Fruit fly (Drosophila melanogaster) whole organism, embryonic: ENCODE data around the gene cdi.

Experiments
- ATbp ChIP-seq: fragments of 200-800 bp; sonication (Bioruptor generic); optimal IDR thresholded peaks from 2 replicates; lab custom pipeline; 2017; ENCODE audit warnings: missing biosample characterization, mild to moderate bottlenecking, missing genetic modification characterization, missing genetic modification reagents
- CG10366 ChIP-seq: fragments of 200-800 bp; sonication (Bioruptor generic); IDR thresholded peaks from 2 replicates; pipeline ENCODE4 v1.3.6; 2022; ENCODE audit warnings: missing biosample characterization, missing genetic modification characterization
- CG10959 ChIP-seq: fragments of 200-800 bp; sonication (Bioruptor generic); IDR thresholded peaks from 2 replicates; pipeline ENCODE4 v1.3.6; 2022; ENCODE audit warnings: missing biosample characterization, missing genetic modification characterization
- CG11696 ChIP-seq: fragments of 200-800 bp; sonication (Bioruptor generic); IDR thresholded peaks from 2 replicates; pipeline ENCODE4 v1.3.6; 2022; ENCODE audit warnings: missing biosample characterization, missing genetic modification characterization
- CG16779 ChIP-seq: fragments of 200-800 bp; sonication (Bioruptor generic); IDR thresholded peaks from 2 replicates; pipeline ENCODE4 v1.3.6; 2022; ENCODE audit warnings: missing biosample characterization, missing genetic modification characterization
- CG17328 ChIP-seq: fragments of 200-800 bp; sonication (Bioruptor generic); IDR thresholded peaks from 2 replicates; pipeline ENCODE4 v1.3.6; 2022; ENCODE audit warnings: missing biosample characterization, missing genetic modification characterization
- CG17359 ChIP-seq: fragments of 200-800 bp; sonication (Bioruptor generic); optimal IDR thresholded peaks from 3 replicates; lab custom pipeline; 2018; ENCODE audit warnings: missing biosample characterization, mild to moderate bottlenecking, missing genetic modification characterization, moderate library complexity
- CG17829 ChIP-seq: fragments of 200-800 bp; optimal IDR thresholded peaks from 2 replicates; lab custom pipeline; 2019; ENCODE audit warnings: missing biosample characterization, mild to moderate bottlenecking, missing genetic modification characterization, moderate library complexity
- CG18619 ChIP-seq: fragments of 200-800 bp; sonication (Bioruptor generic); optimal IDR thresholded peaks from 3 replicates; lab custom pipeline; 2017; ENCODE audit warnings: missing biosample characterization, mild to moderate bottlenecking, missing genetic modification characterization
- CG30431 ChIP-seq: fragments of 200-800 bp; sonication (Bioruptor generic); optimal IDR thresholded peaks from 2 replicates; lab custom pipeline; 2017; ENCODE audit warnings: missing biosample characterization, missing genetic modification characterization
- CG3281 ChIP-seq: fragments of 200-800 bp; sonication (Bioruptor generic); optimal IDR thresholded peaks from 3 replicates; lab custom pipeline; 2017; ENCODE audit warnings: missing biosample characterization, mild to moderate bottlenecking, missing genetic modification characterization
- CG3407 ChIP-seq: fragments of 200-800 bp; sonication (Bioruptor generic); optimal IDR thresholded peaks from 2 replicates; lab custom pipeline; 2018; ENCODE audit warnings: missing biosample characterization, mild to moderate bottlenecking, missing genetic modification characterization
- CG5953 ChIP-seq: fragments of 200-800 bp; sonication (Bioruptor generic); IDR thresholded peaks from 2 replicates; pipeline ENCODE4 v1.3.6; 2022; ENCODE audit warnings: missing biosample characterization, missing genetic modification characterization
- CG7271 ChIP-seq: fragments of 200-800 bp; sonication (Bioruptor generic); optimal IDR thresholded peaks from 2 replicates; lab custom pipeline; 2018; ENCODE audit warnings: missing biosample characterization, mild to moderate bottlenecking, missing genetic modification characterization, moderate library complexity
- CG7372 ChIP-seq: fragments of 200-800 bp; sonication (Bioruptor generic); IDR thresholded peaks from 2 replicates; pipeline ENCODE4 v1.3.6; 2022; ENCODE audit warnings: missing biosample characterization, missing genetic modification characterization
- CG8290 ChIP-seq, 3 experiments: fragments of 200-800 bp; sonication (Bioruptor generic); optimal IDR thresholded peaks; 2 replicates each; lab custom pipeline; 2016 to 2019; ENCODE audit warnings: missing biosample characterization in 3 of 3, missing genetic modification characterization in 3 of 3, mild to moderate bottlenecking in 2 of 3, moderate library complexity in 1 of 3
- CG8388 ChIP-seq: fragments of 200-800 bp; sonication (Bioruptor generic); optimal IDR thresholded peaks from 2 replicates; lab custom pipeline; 2019; ENCODE audit warnings: missing biosample characterization, mild to moderate bottlenecking, missing genetic modification characterization, moderate library complexity
- CG8765 ChIP-seq: fragments of 200-800 bp; sonication (Bioruptor generic); IDR thresholded peaks from 2 replicates; pipeline ENCODE4 v1.3.6; 2022; ENCODE audit warnings: missing biosample characterization, missing genetic modification characterization
- CG9215 ChIP-seq: fragments of 200-800 bp; sonication (Bioruptor generic); IDR thresholded peaks from 2 replicates; pipeline ENCODE4 v1.3.6; 2022; ENCODE audit warnings: missing biosample characterization, missing genetic modification characterization
- D19A ChIP-seq: fragments of 200-800 bp; optimal IDR thresholded peaks from 3 replicates; lab custom pipeline; 2019; ENCODE audit warnings: missing biosample characterization, mild to moderate bottlenecking, missing genetic modification characterization, moderate library complexity
- Dip2 ChIP-seq: fragments of 200-800 bp; sonication (Bioruptor generic); IDR thresholded peaks from 2 replicates; pipeline ENCODE4 v1.3.6; 2022; ENCODE audit warnings: missing biosample characterization, missing genetic modification characterization
- Dref ChIP-seq: fragments of 200-800 bp; sonication (Bioruptor generic); IDR thresholded peaks from 2 replicates; pipeline ENCODE4 v1.3.6; 2022; ENCODE audit warnings: missing biosample characterization, missing genetic modification characterization
- HmgD ChIP-seq: fragments of 200-800 bp; sonication (Bioruptor generic); optimal IDR thresholded peaks from 3 replicates; lab custom pipeline; 2016; ENCODE audit warnings: missing biosample characterization, missing genetic modification characterization
- NK7.1 ChIP-seq: fragments of 200-800 bp; sonication (Bioruptor generic); optimal IDR thresholded peaks from 3 replicates; lab custom pipeline; 2016; ENCODE audit warnings: missing biosample characterization, missing genetic modification characterization
- Nf-YB ChIP-seq: fragments of 200-800 bp; sonication (Bioruptor generic); optimal IDR thresholded peaks from 3 replicates; lab custom pipeline; 2019; ENCODE audit warnings: missing biosample characterization, mild to moderate bottlenecking, missing genetic modification characterization, moderate library complexity
- Pdp1 ChIP-seq, 2 experiments: fragments of 200-800 bp; sonication (Bioruptor generic); optimal IDR thresholded peaks; 3 replicates each; lab custom pipeline; 2016; ENCODE audit warnings: missing biosample characterization in 2 of 2, missing genetic modification characterization in 2 of 2, mild to moderate bottlenecking in 1 of 2, moderate library complexity in 1 of 2
- Ptx1 ChIP-seq: fragments of 200-800 bp; sonication (Bioruptor generic); IDR thresholded peaks from 2 replicates; pipeline ENCODE4 v1.3.6; 2022; ENCODE audit warnings: missing biosample characterization, missing genetic modification characterization
- Spps ChIP-seq: fragments of 200-800 bp; sonication (Bioruptor generic); optimal IDR thresholded peaks from 2 replicates; lab custom pipeline; 2018; ENCODE audit warnings: missing biosample characterization, mild to moderate bottlenecking, missing genetic modification characterization
- Xrp1 ChIP-seq: fragments of 200-800 bp; sonication (Bioruptor generic); IDR thresholded peaks from 2 replicates; pipeline ENCODE4 v1.3.6; 2022; ENCODE audit warnings: missing biosample characterization, missing genetic modification characterization
- YL-1 ChIP-seq: fragments of 200-800 bp; sonication (Bioruptor generic); optimal IDR thresholded peaks from 3 replicates; lab custom pipeline; 2017; ENCODE audit warnings: missing biosample characterization, mild to moderate bottlenecking, missing genetic modification characterization
- chinmo ChIP-seq: fragments of 200-800 bp; sonication (Bioruptor generic); IDR thresholded peaks from 4 replicates; pipeline ENCODE4 v1.3.6; 2022; ENCODE audit warnings: missing biosample characterization, missing genetic modification characterization; ENCODE audit not compliant: partially characterized antibody
- ci ChIP-seq: fragments of 200-800 bp; sonication (Bioruptor generic); IDR thresholded peaks from 3 replicates; pipeline ENCODE4 v1.3.6; 2022; ENCODE audit warnings: missing biosample characterization, missing genetic modification characterization
- exex ChIP-seq: fragments of 200-800 bp; sonication (Bioruptor generic); optimal IDR thresholded peaks from 4 replicates; lab custom pipeline; 2018; ENCODE audit warnings: missing biosample characterization, mild to moderate bottlenecking, missing genetic modification characterization, moderate library complexity
- gcm ChIP-seq: fragments of 200-800 bp; sonication (Bioruptor generic); optimal IDR thresholded peaks from 2 replicates; lab custom pipeline; 2019; ENCODE audit warnings: missing biosample characterization, mild to moderate bottlenecking, missing genetic modification characterization, moderate library complexity
- gfzf ChIP-seq: fragments of 200-800 bp; sonication (Bioruptor generic); optimal IDR thresholded peaks from 2 replicates; lab custom pipeline; 2016; ENCODE audit warnings: missing biosample characterization, mild to moderate bottlenecking, missing genetic modification characterization, moderate library complexity
- knrl ChIP-seq: fragments of 200-800 bp; sonication (Bioruptor generic); IDR thresholded peaks from 3 replicates; pipeline ENCODE4 v1.3.6; 2022; ENCODE audit warnings: missing biosample characterization, missing genetic modification characterization; ENCODE audit not compliant: partially characterized antibody
- lab ChIP-seq: fragments of 200-800 bp; sonication (Bioruptor generic); optimal IDR thresholded peaks from 3 replicates; lab custom pipeline; 2017; ENCODE audit warnings: missing biosample characterization, missing genetic modification characterization, mild to moderate bottlenecking, moderate library complexity, missing genetic modification reagents
- mld ChIP-seq: fragments of 200-800 bp; sonication (Bioruptor generic); IDR thresholded peaks from 3 replicates; pipeline ENCODE4 v1.3.6; 2022; ENCODE audit warnings: missing biosample characterization, missing genetic modification characterization; ENCODE audit not compliant: partially characterized antibody
- nau ChIP-seq: fragments of 200-800 bp; sonication (Bioruptor generic); optimal IDR thresholded peaks from 3 replicates; lab custom pipeline; 2017; ENCODE audit warnings: missing biosample characterization, mild to moderate bottlenecking, missing genetic modification characterization, missing genetic modification reagents
- nerfin-2 ChIP-seq: fragments of 200-800 bp; sonication (Bioruptor generic); IDR thresholded peaks from 2 replicates; pipeline ENCODE4 v1.3.6; 2022; ENCODE audit warnings: missing biosample characterization, missing genetic modification characterization; ENCODE audit not compliant: partially characterized antibody
- otp ChIP-seq: fragments of 200-800 bp; sonication (Bioruptor generic); IDR thresholded peaks from 3 replicates; pipeline ENCODE4, ENCODE4 v1.3.6; 2022; ENCODE audit warnings: missing biosample characterization, missing genetic modification characterization
- prd ChIP-seq, 3 experiments: fragments of >200 bp in 2 of 3; fragments of 200-800 bp in 1 of 3; sonication (Bioruptor generic) in 1 of 3; optimal IDR thresholded peaks in 2 of 3; IDR thresholded peaks in 1 of 3; 2 replicates in 2 of 3; 3 replicates in 1 of 3; pipeline versions ENCODE4 v1.3.6 to Lab custom; 2017 to 2022; ENCODE audit warnings: missing biosample characterization in 1 of 3, missing genetic modification characterization in 1 of 3
- repo ChIP-seq: fragments of 200-800 bp; sonication (Bioruptor generic); optimal IDR thresholded peaks from 2 replicates; lab custom pipeline; 2016; ENCODE audit warnings: missing biosample characterization, missing genetic modification characterization
- shn ChIP-seq: fragments of 200-800 bp; sonication (Bioruptor generic); optimal IDR thresholded peaks from 3 replicates; lab custom pipeline; 2016; ENCODE audit warnings: missing biosample characterization, missing genetic modification characterization
- sima ChIP-seq: fragments of 200-800 bp; sonication (Bioruptor generic); optimal IDR thresholded peaks from 2 replicates; lab custom pipeline; 2016; ENCODE audit warnings: missing biosample characterization, missing genetic modification characterization
- slbo ChIP-seq: fragments of 200-800 bp; sonication (Bioruptor generic); IDR thresholded peaks from 2 replicates; pipeline ENCODE4 v1.3.6; 2022; ENCODE audit warnings: missing biosample characterization, missing genetic modification characterization
- slp2 ChIP-seq: fragments of 200-800 bp; sonication (Bioruptor generic); optimal IDR thresholded peaks from 2 replicates; lab custom pipeline; 2016; ENCODE audit warnings: missing biosample characterization, missing genetic modification characterization
- sug ChIP-seq: fragments of 200-800 bp; optimal IDR thresholded peaks from 2 replicates; lab custom pipeline; 2019; ENCODE audit warnings: missing biosample characterization, mild to moderate bottlenecking, missing genetic modification characterization, moderate library complexity
- vvl ChIP-seq: fragments of 200-800 bp; sonication (Bioruptor generic); IDR thresholded peaks from 2 replicates; pipeline ENCODE4 v1.3.6; 2022; ENCODE audit warnings: missing biosample characterization, missing genetic modification characterization
- wek ChIP-seq: fragments of 200-800 bp; sonication (Bioruptor generic); optimal IDR thresholded peaks from 3 replicates; lab custom pipeline; 2018; ENCODE audit warnings: missing biosample characterization, mild to moderate bottlenecking, missing genetic modification characterization, moderate library complexity

cdi gene

dm6 chr3R:19060173-19060572 lies 33.9 kb downstream of the cdi start (continued):
- TF ChIP-seq D19A (tag; lab: Kevin White, UChicago) (no peak), CG18619 (GFP tag; lab: Kevin White, UChicago) (no peak), chinmo (GFP tag; lab: Robert Waterston, UW) (0 out of 4 replicates have a peak, but pooled peaks have one; percentile 15), Dip2 (GFP tag; lab: Robert Waterston, UW) (no peak), CG17359 (tag; lab: Kevin White, UChicago) (no peak), NK7.1 (GFP tag; lab: Kevin White, UChicago) (no peak), CG9215 (GFP tag; lab: Robert Waterston, UW) (no peak), CG8765 (GFP tag; lab: Robert Waterston, UW) (no peak), wek (GFP tag; lab: Kevin White, UChicago) (peak; percentile 22), slbo (GFP tag; lab: Robert Waterston, UW) (no peak), repo (no peak), CG8290 (GFP tag; optimal IDR thresholded peaks at IDR 0.05; lab: Kevin White, UChicago) (no peak), CG8290 (tag; optimal IDR thresholded peaks at IDR 0.05; lab: Kevin White, UChicago) (peak in 1 of 2 experiments; percentile 20), knrl (GFP tag; lab: Robert Waterston, UW) (no peak), CG10366 (GFP tag; lab: Robert Waterston, UW) (no peak), Xrp1 (peak; percentile 15; the same call in 1 of the 2 replicates), Spps (tag; lab: Kevin White, UChicago) (no peak), CG17829 (tag; lab: Kevin White, UChicago) (no peak), CG7372 (GFP tag; lab: Robert Waterston, UW) (no peak), CG17328 (GFP tag; lab: Robert Waterston, UW) (no peak), CG3281 (peak; percentile 2), Ptx1 (GFP tag; lab: Robert Waterston, UW) (no peak), shn (GFP tag; lab: Kevin White, UChicago) (no peak), nau (peak; percentile 17), CG7271 (no peak), otp (GFP tag; lab: Robert Waterston, UW) (peak; percentile 59; the same call in 1 of the 3 replicates), CG10959 (GFP tag; lab: Robert Waterston, UW) (no peak), slp2 (GFP tag; lab: Kevin White, UChicago) (no peak), HmgD (GFP tag; lab: Kevin White, UChicago) (no peak), CG3407 (no peak), CG11696 (no peak), sug (peak; percentile 24), YL-1 (GFP tag; lab: Kevin White, UChicago) (no peak), sima (GFP tag; lab: Kevin White, UChicago) (no peak), lab (GFP tag; lab: Kevin White, UChicago) (peak; percentile 17), exex (no peak), nerfin-2 (GFP tag; lab: Robert Waterston, UW) (no peak), ATbp (GFP tag; lab: Kevin White, UChicago) (peak; percentile 28), CG5953 (GFP tag; lab: Robert Waterston, UW) (no peak), CG30431 (GFP tag; lab: Kevin White, UChicago) (no peak), Pdp1 (GFP tag; optimal IDR thresholded peaks at IDR 0.05; lab: Kevin White, UChicago) (peak in 1 of 2 experiments; percentile 78), vvl (GFP tag; lab: Robert Waterston, UW) (peak; percentile 11; the same call in 1 of the 2 replicates), Dref (no peak), CG16779 (no peak), gfzf (GFP tag; lab: Kevin White, UChicago) (no peak), CG8388 (GFP tag; lab: Kevin White, UChicago) (no peak), Nf-YB (GFP tag; lab: Kevin White, UChicago) (no peak), mld (GFP tag; lab: Robert Waterston, UW) (no peak), prd (optimal IDR thresholded peaks at IDR 0.05; lab: Kevin White, UChicago) (no peak), prd (GFP tag; IDR thresholded peaks at IDR 0.05; lab: Robert Waterston, UW) (no peak), gcm (GFP tag; lab: Kevin White, UChicago) (no peak), ci (GFP tag; lab: Robert Waterston, UW) (no peak)
